Fruit fly (Drosophila melanogaster) whole organism, embryonic: Measurements from ENCODE around the gene CG7173.

Source experiments
- BEAF-32 ChIP-seq: fragments of 200-800 bp; sonication (Bioruptor generic); optimal IDR thresholded peaks from 3 replicates; lab custom pipeline; 2017; ENCODE audit warnings: missing biosample characterization, missing genetic modification characterization, mild to moderate bottlenecking, moderate library complexity, missing genetic modification reagents
- CG10431 ChIP-seq: fragments of 200-800 bp; sonication (Bioruptor generic); optimal IDR thresholded peaks from 3 replicates; lab custom pipeline; 2018; ENCODE audit warnings: missing biosample characterization, mild to moderate bottlenecking, missing genetic modification characterization
- CG13123 ChIP-seq: fragments of 200-800 bp; sonication (Bioruptor generic); optimal IDR thresholded peaks from 2 replicates; lab custom pipeline; 2016; ENCODE audit warnings: missing biosample characterization, missing genetic modification characterization
- CG13894 ChIP-seq: fragments of 200-800 bp; sonication (Bioruptor generic); optimal IDR thresholded peaks from 3 replicates; lab custom pipeline; 2018; ENCODE audit warnings: missing biosample characterization, mild to moderate bottlenecking, missing genetic modification characterization, moderate library complexity
- CG15696 ChIP-seq: fragments of 200-800 bp; sonication (Bioruptor generic); optimal IDR thresholded peaks from 2 replicates; lab custom pipeline; 2019; ENCODE audit warnings: missing biosample characterization, mild to moderate bottlenecking, missing genetic modification characterization, moderate library complexity
- CG17328 ChIP-seq: fragments of 200-800 bp; sonication (Bioruptor generic); IDR thresholded peaks from 2 replicates; pipeline ENCODE4 v1.3.6; 2022; ENCODE audit warnings: missing biosample characterization, missing genetic modification characterization
- CG17359 ChIP-seq: fragments of 200-800 bp; sonication (Bioruptor generic); optimal IDR thresholded peaks from 3 replicates; lab custom pipeline; 2018; ENCODE audit warnings: missing biosample characterization, mild to moderate bottlenecking, missing genetic modification characterization, moderate library complexity
- CG2199 ChIP-seq: fragments of 200-800 bp; sonication (Bioruptor generic); IDR thresholded peaks from 3 replicates; pipeline ENCODE4 v1.3.6; 2022; ENCODE audit warnings: missing biosample characterization, missing genetic modification characterization
- CG2875 ChIP-seq: fragments of 200-800 bp; sonication (Bioruptor generic); optimal IDR thresholded peaks from 2 replicates; lab custom pipeline; 2017; ENCODE audit warnings: missing biosample characterization, mild to moderate bottlenecking, missing genetic modification characterization, missing genetic modification reagents
- CG30403 ChIP-seq: fragments of 200-800 bp; sonication (Bioruptor generic); optimal IDR thresholded peaks from 3 replicates; lab custom pipeline; 2016; ENCODE audit warnings: missing biosample characterization, missing genetic modification characterization
- CG3407 ChIP-seq: fragments of 200-800 bp; sonication (Bioruptor generic); optimal IDR thresholded peaks from 2 replicates; lab custom pipeline; 2018; ENCODE audit warnings: missing biosample characterization, mild to moderate bottlenecking, missing genetic modification characterization
- CG5245 ChIP-seq: fragments of 200-800 bp; sonication (Bioruptor generic); optimal IDR thresholded peaks from 3 replicates; lab custom pipeline; 2016; ENCODE audit warnings: missing biosample characterization, missing genetic modification characterization
- CG7786 ChIP-seq: fragments of 200-800 bp; sonication (Bioruptor generic); optimal IDR thresholded peaks from 2 replicates; lab custom pipeline; 2016; ENCODE audit warnings: missing biosample characterization, missing genetic modification characterization
- CG7928 ChIP-seq: fragments of 200-800 bp; sonication (Bioruptor generic); optimal IDR thresholded peaks from 2 replicates; lab custom pipeline; 2017; ENCODE audit warnings: missing biosample characterization, mild to moderate bottlenecking, missing genetic modification characterization
- CG8765 ChIP-seq: fragments of 200-800 bp; sonication (Bioruptor generic); IDR thresholded peaks from 2 replicates; pipeline ENCODE4 v1.3.6; 2022; ENCODE audit warnings: missing biosample characterization, missing genetic modification characterization
- CG9215 ChIP-seq: fragments of 200-800 bp; sonication (Bioruptor generic); IDR thresholded peaks from 2 replicates; pipeline ENCODE4 v1.3.6; 2022; ENCODE audit warnings: missing biosample characterization, missing genetic modification characterization
- Dip3 ChIP-seq: fragments of 200-800 bp; sonication (Bioruptor generic); optimal IDR thresholded peaks from 3 replicates; lab custom pipeline; 2016; ENCODE audit warnings: missing biosample characterization, missing genetic modification characterization
- Dll ChIP-seq: fragments of 200-800 bp; sonication (Bioruptor generic); IDR thresholded peaks from 4 replicates; pipeline ENCODE4 v1.3.6; 2022; ENCODE audit warnings: missing biosample characterization, missing genetic modification characterization; ENCODE audit not compliant: partially characterized antibody
- E2f2 ChIP-seq: fragments of 200-800 bp; sonication (Bioruptor generic); IDR thresholded peaks from 2 replicates; pipeline ENCODE4 v1.3.6; 2022; ENCODE audit warnings: missing biosample characterization, missing genetic modification characterization
- Ets97D ChIP-seq: fragments of 200-800 bp; sonication (Bioruptor generic); optimal IDR thresholded peaks from 3 replicates; lab custom pipeline; 2016; ENCODE audit warnings: missing biosample characterization, missing genetic modification characterization
- H2.0 ChIP-seq: fragments of 200-800 bp; sonication (Bioruptor generic); IDR thresholded peaks from 2 replicates; pipeline ENCODE4 v1.3.6; 2022; ENCODE audit warnings: missing biosample characterization, missing genetic modification characterization
- HLH3B ChIP-seq: fragments of 200-800 bp; sonication (Bioruptor generic); IDR thresholded peaks from 2 replicates; pipeline ENCODE4 v1.3.6; 2022; ENCODE audit warnings: missing biosample characterization, missing genetic modification characterization
- HLH54F ChIP-seq: fragments of 200-800 bp; sonication (Bioruptor generic); optimal IDR thresholded peaks from 3 replicates; lab custom pipeline; 2016; ENCODE audit warnings: missing biosample characterization, missing genetic modification characterization
- HLHmδ ChIP-seq: fragments of 200-800 bp; sonication (Bioruptor generic); optimal IDR thresholded peaks from 2 replicates; lab custom pipeline; 2018; ENCODE audit warnings: missing biosample characterization, mild to moderate bottlenecking, missing genetic modification characterization, moderate library complexity
- Hr78 ChIP-seq, 2 experiments: fragments of 200-800 bp in 1 of 2; fragments of >200 bp in 1 of 2; sonication (Bioruptor generic) in 1 of 2; optimal IDR thresholded peaks; 2 replicates each; lab custom pipeline; 2017 to 2019; ENCODE audit warnings: missing biosample characterization in 2 of 2, missing genetic modification characterization in 2 of 2, mild to moderate bottlenecking in 1 of 2, moderate library complexity in 1 of 2
- MTF-1 ChIP-seq: fragments of 200-800 bp; sonication (Bioruptor generic); optimal IDR thresholded peaks from 2 replicates; lab custom pipeline; 2018; ENCODE audit warnings: missing biosample characterization, mild to moderate bottlenecking, missing genetic modification characterization, borderline replicate concordance
- NK7.1 ChIP-seq: fragments of 200-800 bp; sonication (Bioruptor generic); optimal IDR thresholded peaks from 3 replicates; lab custom pipeline; 2016; ENCODE audit warnings: missing biosample characterization, missing genetic modification characterization
- Scr ChIP-seq: fragments of 200-800 bp; sonication (Bioruptor generic); IDR thresholded peaks from 2 replicates; pipeline ENCODE4 v1.3.6; 2022; ENCODE audit warnings: missing biosample characterization, missing genetic modification characterization; ENCODE audit not compliant: partially characterized antibody
- Ssrp ChIP-seq: fragments of 200-800 bp; sonication (Bioruptor generic); optimal IDR thresholded peaks from 2 replicates; lab custom pipeline; 2018; ENCODE audit warnings: missing biosample characterization, mild to moderate bottlenecking, missing genetic modification characterization, moderate library complexity
- Xrp1 ChIP-seq: fragments of 200-800 bp; sonication (Bioruptor generic); IDR thresholded peaks from 2 replicates; pipeline ENCODE4 v1.3.6; 2022; ENCODE audit warnings: missing biosample characterization, missing genetic modification characterization
- al ChIP-seq: fragments of 200-800 bp; sonication (Bioruptor generic); IDR thresholded peaks from 2 replicates; pipeline ENCODE4 v1.3.6; 2022; ENCODE audit warnings: missing biosample characterization, missing genetic modification characterization
- amos ChIP-seq: fragments of 200-800 bp; sonication (Bioruptor generic); IDR thresholded peaks from 2 replicates; pipeline ENCODE4 v1.3.6; 2022; ENCODE audit warnings: missing biosample characterization, missing genetic modification characterization; ENCODE audit not compliant: partially characterized antibody
- ap ChIP-seq: fragments of 200-800 bp; sonication (Bioruptor generic); IDR thresholded peaks from 2 replicates; pipeline ENCODE4 v1.3.6; 2022; ENCODE audit warnings: missing biosample characterization, missing genetic modification characterization
- ase ChIP-seq: fragments of 200-800 bp; sonication (Bioruptor generic); IDR thresholded peaks from 3 replicates; pipeline ENCODE4 v1.3.6; 2022; ENCODE audit warnings: missing biosample characterization, missing genetic modification characterization
- bab2 ChIP-seq: fragments of 200-800 bp; sonication (Bioruptor generic); optimal IDR thresholded peaks from 2 replicates; lab custom pipeline; 2016; ENCODE audit warnings: missing biosample characterization, missing genetic modification characterization
- cwo ChIP-seq: fragments of 200-800 bp; sonication (Bioruptor generic); optimal IDR thresholded peaks from 3 replicates; lab custom pipeline; 2017; ENCODE audit warnings: missing biosample characterization, missing genetic modification characterization, mild to moderate bottlenecking, moderate library complexity, missing genetic modification reagents
- dysf ChIP-seq: fragments of 200-800 bp; sonication (Bioruptor generic); IDR thresholded peaks from 3 replicates; pipeline ENCODE4 v1.3.6; 2022; ENCODE audit warnings: missing biosample characterization, missing genetic modification characterization
- ems ChIP-seq: fragments of 200-800 bp; sonication (Bioruptor generic); optimal IDR thresholded peaks from 3 replicates; lab custom pipeline; 2016; ENCODE audit warnings: missing biosample characterization, missing genetic modification characterization
- ewg ChIP-seq: fragments of 200-800 bp; sonication (Bioruptor generic); optimal IDR thresholded peaks from 3 replicates; lab custom pipeline; 2017; ENCODE audit warnings: mild to moderate bottlenecking, missing biosample characterization, missing genetic modification reagents, missing genetic modification characterization
- fd96Cb ChIP-seq: fragments of 200-800 bp; sonication (Bioruptor generic); optimal IDR thresholded peaks from 2 replicates; lab custom pipeline; 2018; ENCODE audit warnings: missing biosample characterization, mild to moderate bottlenecking, missing genetic modification characterization, moderate library complexity
- hth ChIP-seq: fragments of >200 bp; optimal IDR thresholded peaks from 2 replicates; lab custom pipeline; 2017; ENCODE audit warnings: inconsistent platforms
- jumu ChIP-seq: fragments of 200-800 bp; sonication (Bioruptor generic); optimal IDR thresholded peaks from 3 replicates; lab custom pipeline; 2016; ENCODE audit warnings: missing biosample characterization, missing genetic modification characterization
- odd ChIP-seq: fragments of 200-800 bp; sonication (Bioruptor generic); optimal IDR thresholded peaks from 2 replicates; lab custom pipeline; 2017; ENCODE audit warnings: missing biosample characterization, mild to moderate bottlenecking, missing genetic modification characterization
- onecut ChIP-seq: fragments of 200-800 bp; sonication (Bioruptor generic); IDR thresholded peaks from 2 replicates; pipeline ENCODE4 v1.3.6; 2022; ENCODE audit warnings: missing biosample characterization, missing genetic modification characterization
- otp ChIP-seq: fragments of 200-800 bp; sonication (Bioruptor generic); IDR thresholded peaks from 3 replicates; pipeline ENCODE4, ENCODE4 v1.3.6; 2022; ENCODE audit warnings: missing biosample characterization, missing genetic modification characterization
- pnt ChIP-seq: fragments of 200-800 bp; sonication (Bioruptor generic); optimal IDR thresholded peaks from 3 replicates; lab custom pipeline; 2016; ENCODE audit warnings: missing biosample characterization, missing genetic modification characterization
- pum ChIP-seq: fragments of 200-800 bp; sonication (Bioruptor generic); optimal IDR thresholded peaks from 2 replicates; lab custom pipeline; 2016; ENCODE audit warnings: missing biosample characterization, missing genetic modification characterization
- sens ChIP-seq: fragments of 200-800 bp; sonication (Bioruptor generic); peaks from one replicate; lab custom pipeline; 2016; ENCODE audit warnings: missing biosample characterization, missing genetic modification characterization
- slbo ChIP-seq: fragments of 200-800 bp; sonication (Bioruptor generic); IDR thresholded peaks from 2 replicates; pipeline ENCODE4 v1.3.6; 2022; ENCODE audit warnings: missing biosample characterization, missing genetic modification characterization
- zen2 ChIP-seq: fragments of 200-800 bp; sonication (Bioruptor generic); IDR thresholded peaks from 3 replicates; pipeline ENCODE4 v1.3.6; 2022; ENCODE audit warnings: missing biosample characterization, missing genetic modification characterization; ENCODE audit not compliant: partially characterized antibody
- zfh2 ChIP-seq: fragments of 200-800 bp; sonication (Bioruptor generic); optimal IDR thresholded peaks from 2 replicates; lab custom pipeline; 2016; ENCODE audit warnings: missing biosample characterization, missing genetic modification characterization

Gene CG7173

DNA sequence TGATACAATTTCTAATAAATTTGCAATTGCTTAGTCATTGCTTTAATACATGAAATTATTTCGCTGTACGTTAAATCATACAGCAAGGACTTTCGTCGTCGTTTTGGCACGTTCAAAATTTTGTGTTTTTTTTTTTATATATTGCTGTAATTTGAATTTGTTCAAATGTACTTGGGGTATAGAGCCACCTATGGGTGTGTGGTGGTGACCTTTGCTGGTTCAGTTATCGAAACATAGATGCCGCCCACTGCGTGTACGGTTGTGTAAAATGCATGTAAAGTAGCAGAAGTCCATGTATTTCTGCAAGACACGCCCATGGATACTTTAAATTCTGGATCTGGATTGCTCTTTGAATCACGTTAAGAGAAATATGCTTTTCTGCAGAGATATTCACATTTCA lies 46.2 kb upstream of the CG7173 start (continued):
- TF ChIP-seq CG7786 (GFP tag; lab: Kevin White, UChicago): peak; percentile 39
- no peak for TF ChIP-seq Dll
- TF ChIP-seq CG15696 (tag; lab: Kevin White, UChicago): peak; percentile 70
- TF ChIP-seq ems (GFP tag; lab: Kevin White, UChicago): peak; percentile 18
- TF ChIP-seq Hr78 (GFP tag; optimal IDR thresholded peaks at IDR 0.05; lab: Kevin White, UChicago): peak in 1 of 2 experiments; percentile 98
- TF ChIP-seq bab2: peak; percentile 62
- TF ChIP-seq fd96Cb (tag; lab: Kevin White, UChicago): peak; percentile 28
- TF ChIP-seq al (GFP tag; lab: Robert Waterston, UW): peak; percentile 45; the same call in 1 of the 2 replicates
- peak; percentile 83 for TF ChIP-seq sens
- TF ChIP-seq CG13123 (GFP tag; lab: Kevin White, UChicago): no peak
- peak; percentile 44 for TF ChIP-seq HLHmδ (GFP tag; lab: Kevin White, UChicago)
- TF ChIP-seq H2.0 (GFP tag; lab: Robert Waterston, UW): 0 out of 2 replicates have a peak, but pooled peaks have one; percentile 26
- peak; percentile 52; the same call in 1 of the 2 replicates for TF ChIP-seq CG9215
- TF ChIP-seq hth: no peak
- TF ChIP-seq jumu: peak; percentile 51
- TF ChIP-seq onecut (GFP tag; lab: Robert Waterston, UW): peak; percentile 46; the same call in 1 of the 2 replicates
- TF ChIP-seq CG7928 (GFP tag; lab: Kevin White, UChicago): no peak
- peak; percentile 75 for TF ChIP-seq CG5245 (GFP tag; lab: Kevin White, UChicago)
- TF ChIP-seq Xrp1 (GFP tag; lab: Robert Waterston, UW): peak; percentile 37; the same call in 1 of the 2 replicates
- peak; percentile 1 for TF ChIP-seq NK7.1 (GFP tag; lab: Kevin White, UChicago)
- peak; percentile 40 for TF ChIP-seq Dip3 (GFP tag; lab: Kevin White, UChicago)
- peak; percentile 7 for TF ChIP-seq MTF-1 (GFP tag; lab: Kevin White, UChicago)
- TF ChIP-seq CG30403: peak; percentile 73
- no peak for TF ChIP-seq zen2 (GFP tag; lab: Robert Waterston, UW)
- TF ChIP-seq dysf (GFP tag; lab: Robert Waterston, UW): peak; percentile 71; the same call in 2 of the 3 replicates
- TF ChIP-seq Ets97D (GFP tag; lab: Kevin White, UChicago): peak; percentile 31
- peak; percentile 61; the same call in 1 of the 2 replicates for TF ChIP-seq CG17328 (GFP tag; lab: Robert Waterston, UW)
- no peak for TF ChIP-seq Scr (GFP tag; lab: Robert Waterston, UW)
- TF ChIP-seq pum (GFP tag; lab: Kevin White, UChicago): peak; percentile 77
- TF ChIP-seq ase (GFP tag; lab: Robert Waterston, UW): peak; percentile 79
- TF ChIP-seq slbo (GFP tag; lab: Robert Waterston, UW): peak; percentile 86
- peak; percentile 75 for TF ChIP-seq pnt (GFP tag; lab: Kevin White, UChicago)
- peak; percentile 98 for TF ChIP-seq CG2199 (GFP tag; lab: Robert Waterston, UW)
- no peak for TF ChIP-seq ewg (GFP tag; lab: Kevin White, UChicago)
- TF ChIP-seq HLH3B (GFP tag; lab: Robert Waterston, UW): peak; percentile 53; the same call in 1 of the 2 replicates
- TF ChIP-seq E2f2 (GFP tag; lab: Robert Waterston, UW): peak; percentile 72
- peak; percentile 76 for TF ChIP-seq amos (GFP tag; lab: Robert Waterston, UW)
- no peak for TF ChIP-seq cwo (GFP tag; lab: Kevin White, UChicago)
- peak; percentile 82 for TF ChIP-seq CG10431 (GFP tag; lab: Kevin White, UChicago)
- TF ChIP-seq CG8765 (GFP tag; lab: Robert Waterston, UW): peak; percentile 45; the same call in 1 of the 2 replicates
- TF ChIP-seq CG17359 (tag; lab: Kevin White, UChicago): peak; percentile 68
- TF ChIP-seq odd: no peak
- peak; percentile 40 for TF ChIP-seq CG2875 (GFP tag; lab: Kevin White, UChicago)
- peak; percentile 29 for TF ChIP-seq CG3407 (GFP tag; lab: Kevin White, UChicago)
- peak; percentile 50 for TF ChIP-seq HLH54F (GFP tag; lab: Kevin White, UChicago)
- no peak for TF ChIP-seq BEAF-32 (GFP tag; lab: Kevin White, UChicago)
- no peak for TF ChIP-seq Ssrp (tag; lab: Kevin White, UChicago)
- TF ChIP-seq zfh2: peak; percentile 19
- no peak for TF ChIP-seq otp (GFP tag; lab: Robert Waterston, UW)
- TF ChIP-seq ap (GFP tag; lab: Robert Waterston, UW): no peak
- TF ChIP-seq CG13894 (tag; lab: Kevin White, UChicago): peak; percentile 15
